Worm (Caenorhabditis elegans): Measurements from ENCODE around the gene grl-22.

DNA sequence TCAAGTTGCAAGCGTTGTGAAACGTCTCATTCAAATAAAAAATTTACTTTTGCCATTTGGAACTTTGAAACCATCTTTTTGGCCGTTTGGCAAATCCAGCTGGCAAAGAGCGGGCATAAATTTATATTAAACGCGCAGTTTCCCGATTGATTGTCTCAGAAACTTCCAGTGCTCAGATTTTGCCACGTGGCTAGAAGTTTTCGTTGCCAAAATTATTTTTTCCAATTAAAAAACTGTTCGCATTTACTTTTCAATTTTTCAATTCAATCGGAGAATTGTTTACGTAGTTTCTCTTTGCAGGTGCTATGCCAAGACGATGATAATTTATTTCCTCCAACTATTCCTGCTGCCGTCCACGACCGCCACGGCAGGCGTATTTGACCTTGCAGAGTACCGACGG, 39.5 kb upstream of the grl-22 start, which contains the start of gene F48E8.4:
- TF ChIP-seq ceh-82 (tag; optimal IDR thresholded peaks at IDR 0.05) (no peak), rnt-1 (tag; optimal IDR thresholded peaks at IDR 0.05) (no peak), lsy-2 (tag; optimal IDR thresholded peaks at IDR 0.05) (no peak)

All from whole organism, L1 larva.